Worm (Caenorhabditis elegans) whole organism, L1 larva: ENCODE results near the gene T25E4.2.

ENCODE experiments used
- Y116A8C.19 ChIP-seq: sonication (generic microtip); optimal IDR thresholded peaks from 2 replicates; lab custom pipeline; 2016; ENCODE audit warnings: missing compliant biosample characterization, missing genetic modification characterization, borderline replicate concordance
- aly-2 ChIP-seq: fragments of 150-350 bp; optimal IDR thresholded peaks from 2 replicates; lab custom pipeline; 2014; ENCODE audit warnings: missing biosample characterization, missing genetic modification characterization
- blmp-1 ChIP-seq: fragments of 150-350 bp; optimal IDR thresholded peaks from 2 replicates; lab custom pipeline; 2014; ENCODE audit warnings: missing biosample characterization, missing genetic modification characterization
- ceh-88 ChIP-seq: fragments of 200-800 bp; sonication (Bioruptor generic); IDR thresholded peaks from 2 replicates; pipeline ENCODE4 v1.3.6; 2022; ENCODE audit warnings: missing genetic modification characterization, missing compliant biosample characterization
- egl-13 ChIP-seq: sonication (generic microtip); optimal IDR thresholded peaks from 2 replicates; lab custom pipeline; 2016; ENCODE audit warnings: missing genotype, missing genetic modification reagents, missing genetic modification characterization, missing compliant biosample characterization
- egl-27 ChIP-seq, 2 experiments: fragments of 150-350 bp in 1 of 2; sonication (generic microtip); optimal IDR thresholded peaks; 3 replicates each; lab custom pipeline; 2017 to 2018; ENCODE audit warnings: missing biosample characterization in 2 of 2, missing genetic modification characterization in 2 of 2, missing genetic modification reagents in 2 of 2
- elt-3 ChIP-seq, 6 experiments: fragments of 150-350 bp in 1 of 6; sonication (generic microtip); optimal IDR thresholded peaks; 2 replicates each; lab custom pipeline; 2017 to 2018; ENCODE audit warnings: missing biosample characterization in 6 of 6, missing genetic modification characterization in 6 of 6, inconsistent platforms in 1 of 6
- jun-1 ChIP-seq: fragments of 150-350 bp; optimal IDR thresholded peaks from 2 replicates; lab custom pipeline; 2014; ENCODE audit warnings: missing biosample characterization, missing genetic modification reagents, missing genetic modification characterization
- mef-2 ChIP-seq: fragments of 150-350 bp; optimal IDR thresholded peaks from 2 replicates; lab custom pipeline; 2014; ENCODE audit warnings: missing biosample characterization, missing genetic modification characterization
- pqm-1 ChIP-seq: sonication (generic microtip); optimal IDR thresholded peaks from 3 replicates; lab custom pipeline; 2017; ENCODE audit warnings: missing biosample characterization, missing genetic modification characterization
- sox-4 ChIP-seq: sonication (generic microtip); optimal IDR thresholded peaks from 2 replicates; lab custom pipeline; 2016; ENCODE audit warnings: missing genetic modification characterization, missing compliant biosample characterization
- unc-130 ChIP-seq: fragments of 150-350 bp; optimal IDR thresholded peaks from 2 replicates; lab custom pipeline; 2017; ENCODE audit warnings: missing biosample characterization, missing genetic modification characterization, inconsistent platforms
- unc-62 ChIP-seq: fragments of 150-350 bp; optimal IDR thresholded peaks from 2 replicates; lab custom pipeline; 2014; ENCODE audit warnings: missing biosample characterization, missing genetic modification reagents, missing genetic modification characterization
- ztf-11 ChIP-seq, 2 experiments: sonication (generic microtip); optimal IDR thresholded peaks; 2 replicates each; lab custom pipeline; 2016 to 2017; ENCODE audit warnings: missing genetic modification characterization in 2 of 2, missing biosample characterization in 1 of 2, missing compliant biosample characterization in 1 of 2

DNA sequence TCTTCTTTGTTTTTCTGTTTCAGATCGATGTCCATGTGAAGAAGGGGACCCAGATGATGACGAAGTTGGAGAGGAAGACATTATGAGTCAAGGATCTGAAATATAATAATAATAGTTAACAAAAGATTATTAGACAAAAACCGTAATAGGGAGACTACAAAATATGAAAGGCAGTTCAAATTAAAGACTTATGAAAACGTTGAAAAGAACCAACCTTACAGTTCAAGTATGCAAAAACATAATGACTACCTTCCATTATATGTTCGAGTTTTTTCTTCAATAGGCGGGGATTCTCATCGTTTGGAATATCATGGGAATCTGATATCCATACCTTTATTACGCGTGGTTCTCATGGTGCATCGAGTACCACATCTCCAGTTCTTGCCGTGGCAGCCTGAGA lies 48.6 kb downstream of the T25E4.2 start, which contains the start of gene hlh-26:
- TF ChIP-seq unc-62 (GFP tag; lab: Kevin White, UChicago) (no peak), jun-1 (tag; lab: Kevin White, UChicago) (no peak), blmp-1 (tag; lab: Kevin White, UChicago) (no peak), unc-130 (tag; lab: Kevin White, UChicago) (no peak), Y116A8C.19 (tag; lab: Kevin White, UChicago) (no peak), mef-2 (no peak), ztf-11 (tag; optimal IDR thresholded peaks at IDR 0.05; lab: Kevin White, UChicago) (no peak), elt-3 (tag; optimal IDR thresholded peaks at IDR 0.05; lab: Kevin White, UChicago) (no peak), aly-2 (no peak), ceh-88 (GFP tag; lab: Robert Waterston, UW) (no peak), pqm-1 (tag; lab: Kevin White, UChicago) (no peak), sox-4 (tag; lab: Kevin White, UChicago) (no peak), egl-13 (tag; lab: Kevin White, UChicago) (no peak), egl-27 (tag; optimal IDR thresholded peaks at IDR 0.05; lab: Kevin White, UChicago) (no peak)
